Worm (Caenorhabditis elegans) whole organism, L4/young adult: ENCODE results near the gene ZK105.12.

ENCODE experiments used
- dao-5 ChIP-seq: sonication (generic microtip); optimal IDR thresholded peaks from 2 replicates; lab custom pipeline; 2016; ENCODE audit warnings: missing genotype, missing genetic modification characterization, moderate library complexity, missing compliant biosample characterization
- him-1 ChIP-seq: sonication (generic microtip); optimal IDR thresholded peaks from 2 replicates; lab custom pipeline; 2016; ENCODE audit warnings: missing genotype, missing genetic modification reagents, missing genetic modification characterization, missing compliant biosample characterization

DNA sequence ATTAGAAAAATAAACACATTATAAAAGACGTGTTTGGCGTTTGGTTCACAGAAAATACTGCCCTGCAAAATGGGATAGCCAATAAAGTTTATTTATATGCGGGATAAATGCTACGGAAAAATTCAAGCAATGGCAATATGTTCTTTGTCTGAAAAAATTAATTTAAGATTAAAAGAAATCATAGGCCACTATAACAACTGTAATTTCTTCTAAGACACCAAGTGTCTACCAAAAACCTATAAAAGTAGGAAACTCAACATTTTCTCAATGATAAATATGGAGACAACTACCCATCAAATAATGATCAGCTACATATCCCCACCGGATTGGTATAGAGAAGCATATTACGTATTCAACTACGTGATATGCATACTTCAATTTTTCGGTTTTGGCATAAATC is 10.6 kb downstream of the ZK105.12 start, which contains the start of gene srw-3:
- TF ChIP-seq dao-5 (tag; lab: Kevin White, UChicago) (no peak), him-1 (tag; lab: Kevin White, UChicago) (no peak)
